ENCODE assay signal across 3 worm cellular contexts in the genomic region with DNA sequence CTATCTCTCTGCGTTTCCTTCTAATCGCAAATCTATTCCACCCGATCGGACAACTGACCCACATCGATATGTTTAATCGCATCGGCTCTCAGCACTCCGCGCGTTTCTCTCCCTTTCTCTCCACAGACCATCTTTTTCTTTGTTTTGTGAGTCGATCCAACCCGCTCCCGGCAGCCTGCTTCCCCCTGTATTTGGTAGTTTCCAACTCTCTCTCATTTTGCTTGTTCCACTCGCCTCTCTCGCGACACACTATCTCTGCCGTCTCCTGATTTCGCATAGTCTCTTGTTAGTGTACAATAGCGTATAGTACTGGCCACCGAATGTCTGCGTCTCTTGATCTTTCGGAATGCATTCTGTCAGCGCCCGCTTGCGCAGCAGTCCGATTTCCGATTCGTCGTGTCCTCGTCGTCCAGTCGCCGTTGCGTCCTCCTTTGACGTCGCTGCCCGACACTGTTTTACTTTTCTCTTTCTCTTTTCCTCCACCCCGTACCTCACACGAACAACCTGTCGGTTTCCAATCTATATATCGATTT.
TF ChIP-seq lines count a peak whose summit lies in the region.

No protein-coding gene starts in this region.

TF ChIP-seq in whole organism, L2 larva, 48 proteins besides CTCF, POLR2A, EP300 and RAD21 (continued from another document):
- TF ChIP-seq mdl-1 (tag; optimal IDR thresholded peaks at IDR 0.05; lab: Kevin White, UChicago) (no peak), Y55F3AM.14 (GFP tag; optimal IDR thresholded peaks at IDR 0.05; lab: Kevin White, UChicago) (no peak), F13H6.1 (tag; optimal IDR thresholded peaks at IDR 0.05; lab: Kevin White, UChicago) (peak; percentile 81), nhr-23 (tag; optimal IDR thresholded peaks at IDR 0.05; lab: Kevin White, UChicago) (no peak), ZK546.5 (tag; optimal IDR thresholded peaks at IDR 0.05; lab: Kevin White, UChicago) (no peak), lin-39 (tag; optimal IDR thresholded peaks at IDR 0.05; lab: Kevin White, UChicago) (no peak), sma-9 (GFP tag; optimal IDR thresholded peaks at IDR 0.05; lab: Kevin White, UChicago) (peak; percentile 65), sma-9 (tag; optimal IDR thresholded peaks at IDR 0.05; lab: Kevin White, UChicago) (no peak), sem-4 (tag; optimal IDR thresholded peaks at IDR 0.05; lab: Kevin White, UChicago) (no peak), unc-62 (GFP tag; optimal IDR thresholded peaks at IDR 0.05; lab: Kevin White, UChicago) (no peak), nhr-129 (tag; optimal IDR thresholded peaks at IDR 0.05; lab: Kevin White, UChicago) (peak; percentile 62), nhr-21 (tag; optimal IDR thresholded peaks at IDR 0.05; lab: Kevin White, UChicago) (peak; percentile 73), peb-1 (tag; optimal IDR thresholded peaks at IDR 0.05; lab: Kevin White, UChicago) (no peak), nhr-25 (tag; optimal IDR thresholded peaks at IDR 0.05; lab: Kevin White, UChicago) (peak; percentile 74), ama-1 (optimal IDR thresholded peaks at IDR 0.05; lab: Kevin White, UChicago) (no peak), lin-13 (GFP tag; optimal IDR thresholded peaks at IDR 0.05; lab: Kevin White, UChicago) (peak; percentile 8), mab-5 (tag; optimal IDR thresholded peaks at IDR 0.05; lab: Kevin White, UChicago) (no peak), aly-2 (tag; optimal IDR thresholded peaks at IDR 0.05; lab: Kevin White, UChicago) (no peak), nhr-237 (tag; optimal IDR thresholded peaks at IDR 0.05; lab: Kevin White, UChicago) (no peak), nhr-11 (tag; optimal IDR thresholded peaks at IDR 0.05; lab: Kevin White, UChicago) (no peak), gmeb-1 (tag; optimal IDR thresholded peaks at IDR 0.05; lab: Kevin White, UChicago) (peak; percentile 20), lin-11 (tag; optimal IDR thresholded peaks at IDR 0.05; lab: Kevin White, UChicago) (no peak), elt-3 (tag; optimal IDR thresholded peaks at IDR 0.05; lab: Kevin White, UChicago) (no peak), R02D3.7 (tag; optimal IDR thresholded peaks at IDR 0.05; lab: Kevin White, UChicago) (no peak), ceh-16 (tag; optimal IDR thresholded peaks at IDR 0.05; lab: Kevin White, UChicago) (peak; percentile 7), skn-1 (tag; optimal IDR thresholded peaks at IDR 0.05; lab: Kevin White, UChicago) (no peak), egl-27 (tag; optimal IDR thresholded peaks at IDR 0.05; lab: Kevin White, UChicago) (peak; percentile 63)
TF ChIP-seq in whole organism, L2 larva: peak in this region for 15.

TF ChIP-seq in whole organism, L4 larva, 104 proteins besides CTCF, POLR2A, EP300 and RAD21 (continued from another document and continues in another):
- no peak for TF ChIP-seq F37D6.2 (tag; optimal IDR thresholded peaks at IDR 0.05; lab: Kevin White, UChicago)
- peak; percentile 55 for TF ChIP-seq jun-1 (tag; optimal IDR thresholded peaks at IDR 0.05; lab: Kevin White, UChicago)
- TF ChIP-seq dmd-8 (GFP tag; IDR thresholded peaks at IDR 0.05; lab: Robert Waterston, UW), result no peak
- TF ChIP-seq zfp-3 (GFP tag; conservative IDR thresholded peaks at IDR 0.05; lab: Robert Waterston, UW), result no peak
- peak; percentile 72 for TF ChIP-seq mep-1 (tag; optimal IDR thresholded peaks at IDR 0.05; lab: Kevin White, UChicago)
- no peak for TF ChIP-seq saeg-2 (GFP tag; IDR thresholded peaks at IDR 0.05; lab: Robert Waterston, UW)
- TF ChIP-seq ceh-20 (GFP tag; IDR thresholded peaks at IDR 0.05; lab: Robert Waterston, UW), result no peak
- TF ChIP-seq nhr-11 (tag; optimal IDR thresholded peaks at IDR 0.05; lab: Kevin White, UChicago), result no peak
- TF ChIP-seq ZK546.5 (tag; optimal IDR thresholded peaks at IDR 0.05; lab: Kevin White, UChicago), result no peak
- TF ChIP-seq dmd-6 (GFP tag; IDR thresholded peaks at IDR 0.05; lab: Robert Waterston, UW), result peak; percentile 60
- TF ChIP-seq zfp-2 (tag; optimal IDR thresholded peaks at IDR 0.05; lab: Kevin White, UChicago), result no peak
- no peak for TF ChIP-seq daf-12 (tag; optimal IDR thresholded peaks at IDR 0.05; lab: Kevin White, UChicago)
- no peak for TF ChIP-seq T20F7.1 (GFP tag; optimal IDR thresholded peaks at IDR 0.05; lab: Kevin White, UChicago)
- TF ChIP-seq ceh-32 (tag; optimal IDR thresholded peaks at IDR 0.05; lab: Kevin White, UChicago; ENCODE audit: poor library complexity), result no peak
- no peak for TF ChIP-seq arid-1 (GFP tag; conservative IDR thresholded peaks at IDR 0.05; lab: Robert Waterston, UW)
- peak; percentile 57 for TF ChIP-seq hmg-1.1 (GFP tag; IDR thresholded peaks at IDR 0.05; lab: Robert Waterston, UW)
- TF ChIP-seq php-3 (GFP tag; IDR thresholded peaks at IDR 0.05; lab: Robert Waterston, UW), result peak; percentile 49; the same call in 1 of the 2 replicates
- peak; percentile 50 for TF ChIP-seq mes-2 (tag; optimal IDR thresholded peaks at IDR 0.05; lab: Kevin White, UChicago; ENCODE audit: poor library complexity, severe bottlenecking)
- TF ChIP-seq daf-16 (GFP tag; optimal IDR thresholded peaks at IDR 0.05; lab: Kevin White, UChicago), result no peak
- peak; percentile 39 for TF ChIP-seq daf-16 (tag; optimal IDR thresholded peaks at IDR 0.05; lab: Kevin White, UChicago)
- TF ChIP-seq F44E2.7 (GFP tag; IDR thresholded peaks at IDR 0.05; lab: Robert Waterston, UW), result no peak
- peak; percentile 81 for TF ChIP-seq hlh-11 (tag; optimal IDR thresholded peaks at IDR 0.05; lab: Kevin White, UChicago)
- no peak for TF ChIP-seq daf-19 (GFP tag; conservative IDR thresholded peaks at IDR 0.05; lab: Robert Waterston, UW)
- no peak for TF ChIP-seq daf-8 (GFP tag; IDR thresholded peaks at IDR 0.05; lab: Robert Waterston, UW)
- TF ChIP-seq F49E8.2 (tag; optimal IDR thresholded peaks at IDR 0.05; lab: Kevin White, UChicago; ENCODE audit: borderline replicate concordance), result no peak
- TF ChIP-seq lin-15B (tag; optimal IDR thresholded peaks at IDR 0.05; lab: Kevin White, UChicago), result no peak
- no peak for TF ChIP-seq unc-130 (GFP tag; optimal IDR thresholded peaks at IDR 0.05; lab: Kevin White, UChicago)
- no peak for TF ChIP-seq duxl-1 (tag; optimal IDR thresholded peaks at IDR 0.05; lab: Kevin White, UChicago; ENCODE audit: poor library complexity)
- TF ChIP-seq lin-38 (GFP tag; IDR thresholded peaks at IDR 0.05; lab: Robert Waterston, UW), result 0 out of 2 replicates have a peak, but pooled peaks have one; percentile 21
- no peak for TF ChIP-seq madf-9 (GFP tag; conservative IDR thresholded peaks at IDR 0.05; lab: Robert Waterston, UW)
- no peak for TF ChIP-seq lin-39 (tag; optimal IDR thresholded peaks at IDR 0.05; lab: Kevin White, UChicago)
- no peak for TF ChIP-seq cey-2 (tag; optimal IDR thresholded peaks at IDR 0.05; lab: Kevin White, UChicago; ENCODE audit: borderline replicate concordance, insufficient read depth)
- TF ChIP-seq zag-1 (tag; optimal IDR thresholded peaks at IDR 0.05; lab: Kevin White, UChicago), result no peak
- no peak for TF ChIP-seq snpc-1.2 (GFP tag; IDR thresholded peaks at IDR 0.05; lab: Robert Waterston, UW)
- TF ChIP-seq nhr-77 (tag; optimal IDR thresholded peaks at IDR 0.05; lab: Kevin White, UChicago), result no peak
- TF ChIP-seq dpl-1 (GFP tag; optimal IDR thresholded peaks at IDR 0.05; lab: Kevin White, UChicago), result no peak
- TF ChIP-seq aly-2 (tag; optimal IDR thresholded peaks at IDR 0.05; lab: Kevin White, UChicago), result no peak
- TF ChIP-seq Y75B8A.6 (GFP tag; IDR thresholded peaks at IDR 0.05; lab: Robert Waterston, UW), result no peak
- no peak for TF ChIP-seq sdz-12 (GFP tag; optimal IDR thresholded peaks at IDR 0.05; lab: Kevin White, UChicago)
- peak; percentile 38 for TF ChIP-seq set-16 (GFP tag; IDR thresholded peaks at IDR 0.05; lab: Robert Waterston, UW)
- no peak for TF ChIP-seq ctbp-1 (GFP tag; IDR thresholded peaks at IDR 0.05; lab: Robert Waterston, UW)
- peak; percentile 14 for TF ChIP-seq nhr-10 (tag; optimal IDR thresholded peaks at IDR 0.05; lab: Kevin White, UChicago)
- peak; percentile 47; the same call in 1 of the 2 replicates for TF ChIP-seq egl-43 (GFP tag; IDR thresholded peaks at IDR 0.05; lab: Robert Waterston, UW)
- 0 out of 2 replicates have a peak, but pooled peaks have one; percentile 33 for TF ChIP-seq lin-29 (GFP tag; IDR thresholded peaks at IDR 0.05; lab: Robert Waterston, UW)
- TF ChIP-seq pqm-1 (tag; optimal IDR thresholded peaks at IDR 0.05; lab: Kevin White, UChicago), result no peak
- peak in 1 of 2 experiments; percentile 21 for TF ChIP-seq lsy-2 (tag; optimal IDR thresholded peaks at IDR 0.05; lab: Kevin White, UChicago)
- no peak for TF ChIP-seq ceh-44 (GFP tag; IDR thresholded peaks at IDR 0.05; lab: Robert Waterston, UW)
- TF ChIP-seq Y5F2A.4 (GFP tag; optimal IDR thresholded peaks at IDR 0.05; lab: Kevin White, UChicago), result no peak
- no peak for TF ChIP-seq nhr-42 (GFP tag; IDR thresholded peaks at IDR 0.05; lab: Robert Waterston, UW)
- no peak for TF ChIP-seq dmd-9 (GFP tag; IDR thresholded peaks at IDR 0.05; lab: Robert Waterston, UW)
- no peak for TF ChIP-seq nhr-76 (tag; optimal IDR thresholded peaks at IDR 0.05; lab: Kevin White, UChicago)
- no peak for TF ChIP-seq Y105C5A.15 (GFP tag; IDR thresholded peaks at IDR 0.05; lab: Robert Waterston, UW)

TF ChIP-seq in whole organism, late embryonic, 69 proteins besides CTCF, POLR2A, EP300 and RAD21 (continued from another document):
- TF ChIP-seq Y22D7AL.16 (tag; optimal IDR thresholded peaks at IDR 0.05; lab: Kevin White, UChicago), result no peak
- TF ChIP-seq hlh-30 (tag; optimal IDR thresholded peaks at IDR 0.05; lab: Kevin White, UChicago; ENCODE audit: insufficient read depth), result peak; percentile 44
- peak; percentile 66 for TF ChIP-seq ceh-31 (tag; optimal IDR thresholded peaks at IDR 0.05; lab: Kevin White, UChicago)
- TF ChIP-seq ztf-16 (tag; optimal IDR thresholded peaks at IDR 0.05; lab: Kevin White, UChicago), result no peak
- TF ChIP-seq pqm-1 (tag; optimal IDR thresholded peaks at IDR 0.05; lab: Kevin White, UChicago), result no peak
- TF ChIP-seq fkh-10 (GFP tag; optimal IDR thresholded peaks at IDR 0.05; lab: Kevin White, UChicago), result no peak
- TF ChIP-seq nhr-11 (tag; optimal IDR thresholded peaks at IDR 0.05; lab: Kevin White, UChicago), result no peak
- no peak for TF ChIP-seq lim-6 (tag; optimal IDR thresholded peaks at IDR 0.05; lab: Kevin White, UChicago)
- peak; percentile 39 for TF ChIP-seq sdc-2 (tag; optimal IDR thresholded peaks at IDR 0.05; lab: Kevin White, UChicago)
- TF ChIP-seq nfya-1 (tag; optimal IDR thresholded peaks at IDR 0.05; lab: Kevin White, UChicago), result peak; percentile 53
- no peak for TF ChIP-seq pat-9 (tag; optimal IDR thresholded peaks at IDR 0.05; lab: Kevin White, UChicago)
- no peak for TF ChIP-seq ceh-19 (GFP tag; optimal IDR thresholded peaks at IDR 0.05; lab: Kevin White, UChicago)
- TF ChIP-seq hlh-13 (GFP tag; optimal IDR thresholded peaks at IDR 0.05; lab: Kevin White, UChicago), result no peak
- TF ChIP-seq pha-4 (tag; optimal IDR thresholded peaks at IDR 0.05; lab: Kevin White, UChicago), result no peak
- peak; percentile 70 for TF ChIP-seq ref-2 (tag; optimal IDR thresholded peaks at IDR 0.05; lab: Kevin White, UChicago)
- peak; percentile 45 for TF ChIP-seq ceh-22 (tag; optimal IDR thresholded peaks at IDR 0.05; lab: Kevin White, UChicago)
- no peak for TF ChIP-seq unc-42 (tag; optimal IDR thresholded peaks at IDR 0.05; lab: Kevin White, UChicago)
- TF ChIP-seq tbx-7 (tag; optimal IDR thresholded peaks at IDR 0.05; lab: Kevin White, UChicago), result no peak
- no peak for TF ChIP-seq unc-3 (GFP tag; conservative IDR thresholded peaks at IDR 0.05; lab: Robert Waterston, UW)
- no peak for TF ChIP-seq unc-3 (tag; optimal IDR thresholded peaks at IDR 0.05; lab: Kevin White, UChicago)
- no peak for TF ChIP-seq ceh-24 (tag; optimal IDR thresholded peaks at IDR 0.05; lab: Kevin White, UChicago)
- TF ChIP-seq sox-4 (tag; optimal IDR thresholded peaks at IDR 0.05; lab: Kevin White, UChicago), result no peak
- TF ChIP-seq pax-1 (tag; optimal IDR thresholded peaks at IDR 0.05; lab: Kevin White, UChicago), result no peak
- TF ChIP-seq ceh-14 (tag; optimal IDR thresholded peaks at IDR 0.05; lab: Kevin White, UChicago), result no peak
- TF ChIP-seq npax-4 (tag; optimal IDR thresholded peaks at IDR 0.05; lab: Kevin White, UChicago), result no peak
- peak; percentile 56 for TF ChIP-seq ceh-34 (tag; optimal IDR thresholded peaks at IDR 0.05; lab: Kevin White, UChicago)
- no peak for TF ChIP-seq ttx-3 (tag; optimal IDR thresholded peaks at IDR 0.05; lab: Kevin White, UChicago)
- TF ChIP-seq hlh-8 (tag; optimal IDR thresholded peaks at IDR 0.05; lab: Kevin White, UChicago), result no peak
- TF ChIP-seq ceh-2 (tag; optimal IDR thresholded peaks at IDR 0.05; lab: Kevin White, UChicago), result peak; percentile 40
- TF ChIP-seq syd-9 (tag; optimal IDR thresholded peaks at IDR 0.05; lab: Kevin White, UChicago), result peak; percentile 26
- TF ChIP-seq mec-3 (tag; optimal IDR thresholded peaks at IDR 0.05; lab: Kevin White, UChicago; ENCODE audit: borderline replicate concordance), result no peak
- TF ChIP-seq ceh-9 (tag; optimal IDR thresholded peaks at IDR 0.05; lab: Kevin White, UChicago), result no peak
- peak; percentile 28 for TF ChIP-seq ceh-18 (tag; optimal IDR thresholded peaks at IDR 0.05; lab: Kevin White, UChicago)
- peak; percentile 44 for TF ChIP-seq unc-55 (GFP tag; optimal IDR thresholded peaks at IDR 0.05; lab: Kevin White, UChicago)
- TF ChIP-seq ceh-6 (GFP tag; optimal IDR thresholded peaks at IDR 0.05; lab: Kevin White, UChicago), result peak; percentile 2
- peak; percentile 4 for TF ChIP-seq T23F11.4 (GFP tag; optimal IDR thresholded peaks at IDR 0.05; lab: Kevin White, UChicago)
- no peak for TF ChIP-seq fkh-6 (tag; optimal IDR thresholded peaks at IDR 0.05; lab: Kevin White, UChicago)
- TF ChIP-seq ets-4 (tag; optimal IDR thresholded peaks at IDR 0.05; lab: Kevin White, UChicago), result no peak
- no peak for TF ChIP-seq odd-2 (tag; optimal IDR thresholded peaks at IDR 0.05; lab: Kevin White, UChicago)
- TF ChIP-seq lin-11 (tag; optimal IDR thresholded peaks at IDR 0.05; lab: Kevin White, UChicago), result no peak
- no peak for TF ChIP-seq dve-1 (tag; optimal IDR thresholded peaks at IDR 0.05; lab: Kevin White, UChicago)
- TF ChIP-seq gmeb-2 (tag; optimal IDR thresholded peaks at IDR 0.05; lab: Kevin White, UChicago), result no peak
- no peak for TF ChIP-seq K02D7.2 (tag; optimal IDR thresholded peaks at IDR 0.05; lab: Kevin White, UChicago)
- TF ChIP-seq nhr-232 (tag; optimal IDR thresholded peaks at IDR 0.05; lab: Kevin White, UChicago), result no peak
- no peak for TF ChIP-seq ahr-1 (tag; optimal IDR thresholded peaks at IDR 0.05; lab: Kevin White, UChicago)
- no peak for TF ChIP-seq unc-86 (tag; optimal IDR thresholded peaks at IDR 0.05; lab: Kevin White, UChicago)
